Worm (Caenorhabditis elegans): ENCODE results near the gene nish-1.

ce11 chrIV:10909708-10910107 is 45.6 kb downstream of the nish-1 start, which contains the start of gene pyk-2:
- no peak for TF ChIP-seq blmp-1 (tag; optimal IDR thresholded peaks at IDR 0.05)
- TF ChIP-seq nhr-237 (tag; optimal IDR thresholded peaks at IDR 0.05) = no peak
- TF ChIP-seq nhr-12 (tag; optimal IDR thresholded peaks at IDR 0.05) = no peak
- no peak for TF ChIP-seq mab-5 (tag; optimal IDR thresholded peaks at IDR 0.05)
- TF ChIP-seq snpc-4 (tag; optimal IDR thresholded peaks at IDR 0.05) = no peak
- TF ChIP-seq bed-3 (GFP tag; optimal IDR thresholded peaks at IDR 0.05) = no peak
- TF ChIP-seq hlh-1 (tag; optimal IDR thresholded peaks at IDR 0.05) = no peak
